Worm (Caenorhabditis elegans): ENCODE measurements around the gene srw-68.

- TF ChIP-seq ets-7 (tag; optimal IDR thresholded peaks at IDR 0.05) (no peak), ama-1 (optimal IDR thresholded peaks at IDR 0.05) (no peak), tbx-11 (GFP tag; IDR thresholded peaks at IDR 0.05) (no peak), ceh-36 (tag; optimal IDR thresholded peaks at IDR 0.05) (no peak), sea-1 (GFP tag; conservative IDR thresholded peaks at IDR 0.05) (no peak)
Observed at ce11 chrV:7472815-7473214, 46.3 kb upstream of the srw-68 start, which contains the start of gene str-28.

Measured in whole organism, early embryonic.